Fruit fly (Drosophila melanogaster) whole organism, embryonic: ENCODE data around the gene Wsck.
A peak's percentile ranks its signal among the peaks of the same experiment; 100 is the strongest.

Experiments
- Atf6 ChIP-seq: fragments of 200-800 bp; sonication (Bioruptor generic); IDR thresholded peaks from 2 replicates; pipeline ENCODE4 v1.3.6; 2022; ENCODE audit warnings: missing biosample characterization, missing genetic modification characterization
- Awh ChIP-seq: fragments of 200-800 bp; sonication (Bioruptor generic); IDR thresholded peaks from 2 replicates; pipeline ENCODE4, ENCODE4 v1.3.6; 2022; ENCODE audit warnings: missing biosample characterization, missing genetic modification characterization
- CG10321 ChIP-seq: fragments of 200-800 bp; sonication (Bioruptor generic); IDR thresholded peaks from 2 replicates; pipeline ENCODE4 v1.3.6; 2022; ENCODE audit warnings: missing biosample characterization, missing genetic modification characterization
- CG10543 ChIP-seq: fragments of 200-800 bp; sonication (Bioruptor generic); optimal IDR thresholded peaks from 3 replicates; lab custom pipeline; 2017; ENCODE audit warnings: missing biosample characterization, mild to moderate bottlenecking, missing genetic modification characterization, moderate library complexity
- CG11504 ChIP-seq: fragments of 200-800 bp; sonication (Bioruptor generic); optimal IDR thresholded peaks from 3 replicates; lab custom pipeline; 2019; ENCODE audit warnings: missing biosample characterization, mild to moderate bottlenecking, missing genetic modification characterization, moderate library complexity
- CG12659 ChIP-seq: fragments of 200-800 bp; sonication (Bioruptor generic); optimal IDR thresholded peaks from 3 replicates; lab custom pipeline; 2017; ENCODE audit warnings: mild to moderate bottlenecking, missing biosample characterization, missing genetic modification reagents, missing genetic modification characterization
- CG13424 ChIP-seq: fragments of 200-800 bp; sonication (Bioruptor generic); optimal IDR thresholded peaks from 2 replicates; lab custom pipeline; 2019; ENCODE audit warnings: missing biosample characterization, mild to moderate bottlenecking, missing genetic modification characterization, moderate library complexity
- CG14710 ChIP-seq: fragments of 200-800 bp; sonication (Bioruptor generic); optimal IDR thresholded peaks from 3 replicates; lab custom pipeline; 2019; ENCODE audit warnings: missing biosample characterization, mild to moderate bottlenecking, missing genetic modification characterization, moderate library complexity
- CG15514 ChIP-seq: fragments of 200-800 bp; sonication (Bioruptor generic); optimal IDR thresholded peaks from 3 replicates; lab custom pipeline; 2017; ENCODE audit warnings: missing biosample characterization, missing genetic modification characterization, mild to moderate bottlenecking, moderate library complexity, missing genetic modification reagents
- CG17829 ChIP-seq: fragments of 200-800 bp; optimal IDR thresholded peaks from 2 replicates; lab custom pipeline; 2019; ENCODE audit warnings: missing biosample characterization, mild to moderate bottlenecking, missing genetic modification characterization, moderate library complexity
- CG30403 ChIP-seq: fragments of 200-800 bp; sonication (Bioruptor generic); optimal IDR thresholded peaks from 3 replicates; lab custom pipeline; 2016; ENCODE audit warnings: missing biosample characterization, missing genetic modification characterization
- CG31441 ChIP-seq: fragments of 200-800 bp; sonication (Bioruptor generic); IDR thresholded peaks from 2 replicates; pipeline ENCODE4 v1.3.6; 2022; ENCODE audit warnings: missing biosample characterization, missing genetic modification characterization
- CG34224 ChIP-seq: fragments of 200-800 bp; sonication (Bioruptor generic); IDR thresholded peaks from 3 replicates; pipeline ENCODE4 v1.3.6; 2022; ENCODE audit warnings: missing biosample characterization, missing genetic modification characterization; ENCODE audit not compliant: partially characterized antibody
- CG6683 ChIP-seq: fragments of 200-800 bp; sonication (Bioruptor generic); optimal IDR thresholded peaks from 2 replicates; lab custom pipeline; 2017; ENCODE audit warnings: missing biosample characterization, mild to moderate bottlenecking, missing genetic modification characterization, missing genetic modification reagents
- CG6689 ChIP-seq: fragments of 200-800 bp; sonication (Bioruptor generic); IDR thresholded peaks from 2 replicates; pipeline ENCODE4 v1.3.6; 2022; ENCODE audit warnings: missing biosample characterization, missing genetic modification characterization
- CG9932 ChIP-seq: fragments of 200-800 bp; sonication (Bioruptor generic); IDR thresholded peaks from 2 replicates; pipeline ENCODE4 v1.3.6; 2022; ENCODE audit warnings: missing biosample characterization, missing genetic modification characterization
- D19B ChIP-seq: fragments of 200-800 bp; sonication (Bioruptor generic); optimal IDR thresholded peaks from 2 replicates; lab custom pipeline; 2017; ENCODE audit warnings: missing biosample characterization, mild to moderate bottlenecking, missing genetic modification characterization
- Gug ChIP-seq: fragments of 200-800 bp; sonication (Bioruptor generic); IDR thresholded peaks from 4 replicates; pipeline ENCODE4 v1.3.6; 2022; ENCODE audit warnings: missing biosample characterization, missing genetic modification characterization
- Lim3 ChIP-seq: fragments of 200-800 bp; sonication (Bioruptor generic); IDR thresholded peaks from 2 replicates; pipeline ENCODE4 v1.3.6; 2022; ENCODE audit warnings: missing biosample characterization, missing genetic modification characterization
- Mad ChIP-seq: fragments of 200-800 bp; sonication (Bioruptor generic); optimal IDR thresholded peaks from 2 replicates; lab custom pipeline; 2016; ENCODE audit warnings: missing biosample characterization, missing genetic modification characterization
- Med ChIP-seq: fragments of 200-800 bp; sonication (Bioruptor generic); peaks from one replicate; lab custom pipeline; 2016; ENCODE audit warnings: missing biosample characterization, missing genetic modification characterization, mild to moderate bottlenecking, inconsistent platforms, moderate library complexity
- Pdp1 ChIP-seq, 2 experiments: fragments of 200-800 bp; sonication (Bioruptor generic); optimal IDR thresholded peaks; 3 replicates each; lab custom pipeline; 2016; ENCODE audit warnings: missing biosample characterization in 2 of 2, missing genetic modification characterization in 2 of 2, mild to moderate bottlenecking in 1 of 2, moderate library complexity in 1 of 2
- Sox100B ChIP-seq: fragments of 200-800 bp; sonication (Bioruptor generic); optimal IDR thresholded peaks from 3 replicates; lab custom pipeline; 2018; ENCODE audit warnings: missing biosample characterization, mild to moderate bottlenecking, missing genetic modification characterization
- Sox102F ChIP-seq: fragments of 200-800 bp; sonication (Bioruptor generic); optimal IDR thresholded peaks from 2 replicates; lab custom pipeline; 2018; ENCODE audit warnings: missing biosample characterization, mild to moderate bottlenecking, missing genetic modification characterization, moderate library complexity
- Ssrp ChIP-seq: fragments of 200-800 bp; sonication (Bioruptor generic); optimal IDR thresholded peaks from 2 replicates; lab custom pipeline; 2018; ENCODE audit warnings: missing biosample characterization, mild to moderate bottlenecking, missing genetic modification characterization, moderate library complexity
- Xbp1 ChIP-seq: fragments of 200-800 bp; sonication (Bioruptor generic); optimal IDR thresholded peaks from 3 replicates; lab custom pipeline; 2016; ENCODE audit warnings: missing biosample characterization, mild to moderate bottlenecking, missing genetic modification characterization
- ara ChIP-seq: fragments of 200-800 bp; sonication (Bioruptor generic); IDR thresholded peaks from 2 replicates; pipeline ENCODE4 v1.3.6; 2022; ENCODE audit warnings: missing biosample characterization, missing genetic modification characterization
- bcd ChIP-seq: fragments of 200-800 bp; sonication (Bioruptor generic); optimal IDR thresholded peaks from 2 replicates; lab custom pipeline; 2017; ENCODE audit warnings: missing biosample characterization, mild to moderate bottlenecking, missing genetic modification characterization
- cato ChIP-seq: fragments of 200-800 bp; sonication (Bioruptor generic); optimal IDR thresholded peaks from 2 replicates; lab custom pipeline; 2016; ENCODE audit warnings: missing biosample characterization, missing genetic modification characterization, borderline replicate concordance
- crol ChIP-seq: fragments of 200-800 bp; sonication (Bioruptor generic); IDR thresholded peaks from 2 replicates; pipeline ENCODE4 v1.3.6; 2022; ENCODE audit warnings: missing biosample characterization, missing genetic modification characterization
- dmrt11E ChIP-seq: fragments of 200-800 bp; sonication (Bioruptor generic); optimal IDR thresholded peaks from 3 replicates; lab custom pipeline; 2018; ENCODE audit warnings: missing biosample characterization, mild to moderate bottlenecking, missing genetic modification characterization, moderate library complexity
- fd3F ChIP-seq: fragments of 200-800 bp; sonication (Bioruptor generic); optimal IDR thresholded peaks from 2 replicates; lab custom pipeline; 2018; ENCODE audit warnings: missing biosample characterization, mild to moderate bottlenecking, missing genetic modification characterization, moderate library complexity
- gce ChIP-seq: fragments of 200-800 bp; sonication (Bioruptor generic); IDR thresholded peaks from 3 replicates; pipeline ENCODE4 v1.3.6; 2022; ENCODE audit warnings: missing biosample characterization, missing genetic modification characterization
- gfzf ChIP-seq: fragments of 200-800 bp; sonication (Bioruptor generic); optimal IDR thresholded peaks from 2 replicates; lab custom pipeline; 2016; ENCODE audit warnings: missing biosample characterization, mild to moderate bottlenecking, missing genetic modification characterization, moderate library complexity
- grau ChIP-seq: fragments of 200-800 bp; optimal IDR thresholded peaks from 3 replicates; lab custom pipeline; 2019; ENCODE audit warnings: missing biosample characterization, mild to moderate bottlenecking, missing genetic modification characterization, moderate library complexity
- grn ChIP-seq: fragments of 200-800 bp; sonication (Bioruptor generic); optimal IDR thresholded peaks from 3 replicates; lab custom pipeline; 2017; ENCODE audit warnings: missing biosample characterization, missing genetic modification characterization
- hkb ChIP-seq, 2 experiments: fragments of 200-800 bp in 1 of 2; fragments of >200 bp in 1 of 2; sonication (Bioruptor generic) in 1 of 2; IDR thresholded peaks in 1 of 2; optimal IDR thresholded peaks in 1 of 2; 2 replicates each; pipeline versions ENCODE4 v1.3.6 to Lab custom; 2017 to 2022; ENCODE audit warnings: missing biosample characterization in 1 of 2, missing genetic modification characterization in 1 of 2
- insv ChIP-seq, 2 experiments: fragments of 200-800 bp; sonication (Bioruptor generic); optimal IDR thresholded peaks; 3 replicates each; lab custom pipeline; 2016 to 2018; ENCODE audit warnings: missing biosample characterization in 2 of 2, missing genetic modification characterization in 2 of 2
- ken ChIP-seq: fragments of 200-800 bp; sonication (Bioruptor generic); IDR thresholded peaks from 3 replicates; pipeline ENCODE4 v1.3.6; 2022; ENCODE audit warnings: missing biosample characterization, missing genetic modification characterization
- pan ChIP-seq, 4 experiments: fragments of >200 bp in 3 of 4; fragments of 200-800 bp in 1 of 4; sonication (Bioruptor generic) in 1 of 4; optimal IDR thresholded peaks in 3 of 4; IDR thresholded peaks in 1 of 4; 2 replicates each; pipeline versions ENCODE4 v1.3.6 to Lab custom; 2017 to 2022; ENCODE audit warnings: missing biosample characterization in 2 of 4, missing genetic modification characterization in 2 of 4, mixed read lengths in 1 of 4
- pum ChIP-seq: fragments of 200-800 bp; sonication (Bioruptor generic); optimal IDR thresholded peaks from 2 replicates; lab custom pipeline; 2016; ENCODE audit warnings: missing biosample characterization, missing genetic modification characterization
- pzg ChIP-seq: fragments of 200-800 bp; sonication (Bioruptor generic); optimal IDR thresholded peaks from 3 replicates; lab custom pipeline; 2018; ENCODE audit warnings: missing biosample characterization, mild to moderate bottlenecking, missing genetic modification characterization, moderate library complexity
- sens ChIP-seq: fragments of 200-800 bp; sonication (Bioruptor generic); peaks from one replicate; lab custom pipeline; 2016; ENCODE audit warnings: missing biosample characterization, missing genetic modification characterization
- shn ChIP-seq: fragments of 200-800 bp; sonication (Bioruptor generic); optimal IDR thresholded peaks from 3 replicates; lab custom pipeline; 2016; ENCODE audit warnings: missing biosample characterization, missing genetic modification characterization
- trh ChIP-seq: fragments of 200-800 bp; sonication (Bioruptor generic); optimal IDR thresholded peaks from 2 replicates; lab custom pipeline; 2016; ENCODE audit warnings: missing biosample characterization, missing genetic modification characterization
- vvl ChIP-seq: fragments of 200-800 bp; sonication (Bioruptor generic); IDR thresholded peaks from 2 replicates; pipeline ENCODE4 v1.3.6; 2022; ENCODE audit warnings: missing biosample characterization, missing genetic modification characterization
- wek ChIP-seq: fragments of 200-800 bp; sonication (Bioruptor generic); optimal IDR thresholded peaks from 3 replicates; lab custom pipeline; 2018; ENCODE audit warnings: missing biosample characterization, mild to moderate bottlenecking, missing genetic modification characterization, moderate library complexity
- zf30C ChIP-seq: fragments of 200-800 bp; sonication (Bioruptor generic); optimal IDR thresholded peaks from 3 replicates; lab custom pipeline; 2018; ENCODE audit warnings: missing biosample characterization, mild to moderate bottlenecking, missing genetic modification characterization

Gene Wsck

dm6 chr3R:24598549-24599204, 31.2 kb downstream of the Wsck start (continued):
- TF ChIP-seq sens (GFP tag; lab: Kevin White, UChicago) (peak; percentile 80), shn (GFP tag; lab: Kevin White, UChicago) (peak; percentile 1), CG17829 (tag; lab: Kevin White, UChicago) (peak; percentile 28), Sox102F (GFP tag; lab: Kevin White, UChicago) (peak; percentile 56), CG31441 (GFP tag; lab: Robert Waterston, UW) (peak; percentile 26; the same call in 1 of the 2 replicates), Lim3 (GFP tag; lab: Robert Waterston, UW) (no peak), Sox100B (GFP tag; lab: Kevin White, UChicago) (peak; percentile 38), fd3F (GFP tag; lab: Kevin White, UChicago) (no peak), Ssrp (tag; lab: Kevin White, UChicago) (peak; percentile 33), cato (GFP tag; lab: Kevin White, UChicago) (no peak), ken (GFP tag; lab: Robert Waterston, UW) (no peak), gfzf (no peak), wek (no peak), insv (GFP tag; optimal IDR thresholded peaks at IDR 0.05; lab: Kevin White, UChicago) (no peak), pum (no peak), gce (no peak), pzg (GFP tag; lab: Kevin White, UChicago) (no peak), bcd (GFP tag; lab: Kevin White, UChicago) (peak; percentile 2), grau (tag; lab: Kevin White, UChicago) (peak; percentile 2), Awh (no peak), Gug (GFP tag; lab: Robert Waterston, UW) (peak; percentile 34; the same call in 1 of the 4 replicates), CG6683 (GFP tag; lab: Kevin White, UChicago) (no peak), CG34224 (GFP tag; lab: Robert Waterston, UW) (no peak), crol (GFP tag; lab: Robert Waterston, UW) (peak; percentile 38; the same call in 1 of the 2 replicates), CG14710 (tag; lab: Kevin White, UChicago) (peak; percentile 16), Pdp1 (GFP tag; optimal IDR thresholded peaks at IDR 0.05; lab: Kevin White, UChicago) (peak in 1 of 2 experiments; percentile 5), CG30403 (GFP tag; lab: Kevin White, UChicago) (peak; percentile 37), vvl (GFP tag; lab: Robert Waterston, UW) (peak; percentile 36; the same call in 1 of the 2 replicates), CG6689 (0 out of 2 replicates have a peak, but pooled peaks have one; percentile 44), dmrt11E (tag; lab: Kevin White, UChicago) (peak; percentile 4), CG13424 (peak; percentile 19), CG9932 (GFP tag; lab: Robert Waterston, UW) (no peak), Med (peak; percentile 32), CG11504 (tag; lab: Kevin White, UChicago) (peak; percentile 62), Mad (GFP tag; lab: Kevin White, UChicago) (no peak), ara (GFP tag; lab: Robert Waterston, UW) (no peak), grn (GFP tag; lab: Kevin White, UChicago) (no peak), CG15514 (GFP tag; lab: Kevin White, UChicago) (no peak), CG12659 (GFP tag; lab: Kevin White, UChicago) (peak; percentile 9), CG10321 (GFP tag; lab: Robert Waterston, UW) (no peak), zf30C (peak; percentile 36), D19B (GFP tag; lab: Kevin White, UChicago) (no peak), trh (GFP tag; lab: Kevin White, UChicago) (no peak), CG10543 (GFP tag; lab: Kevin White, UChicago) (no peak), Atf6 (GFP tag; lab: Robert Waterston, UW) (no peak), hkb (optimal IDR thresholded peaks at IDR 0.05; lab: Kevin White, UChicago) (no peak), hkb (GFP tag; IDR thresholded peaks at IDR 0.05; lab: Robert Waterston, UW) (no peak), pan (optimal IDR thresholded peaks at IDR 0.05; lab: Kevin White, UChicago) (no peak), pan (GFP tag; optimal IDR thresholded peaks at IDR 0.05 in 1 of 2, IDR thresholded peaks at IDR 0.05 in 1 of 2) (no peak), Xbp1 (GFP tag; lab: Kevin White, UChicago) (peak; percentile 33)
